Fruit fly (Drosophila melanogaster) whole organism, embryonic: ENCODE measurements around the gene CG3534.

Source experiments
- Antp ChIP-seq: fragments of 200-800 bp; sonication (Bioruptor generic); optimal IDR thresholded peaks from 3 replicates; lab custom pipeline; 2016; ENCODE audit warnings: missing biosample characterization, missing genetic modification characterization
- B-H1 ChIP-seq: fragments of 200-800 bp; sonication (Bioruptor generic); IDR thresholded peaks from 3 replicates; pipeline ENCODE4 v1.3.6; 2022; ENCODE audit warnings: missing biosample characterization, missing genetic modification characterization
- CG11504 ChIP-seq: fragments of 200-800 bp; sonication (Bioruptor generic); optimal IDR thresholded peaks from 3 replicates; lab custom pipeline; 2019; ENCODE audit warnings: missing biosample characterization, mild to moderate bottlenecking, missing genetic modification characterization, moderate library complexity
- CG12104 ChIP-seq: fragments of 200-800 bp; sonication (Bioruptor generic); optimal IDR thresholded peaks from 3 replicates; lab custom pipeline; 2016; ENCODE audit warnings: missing biosample characterization, missing genetic modification characterization
- CG12236 ChIP-seq: fragments of 200-800 bp; sonication (Bioruptor generic); optimal IDR thresholded peaks from 2 replicates; lab custom pipeline; 2016; ENCODE audit warnings: missing biosample characterization, missing genetic modification characterization
- CG12769 ChIP-seq: fragments of 200-800 bp; sonication (Bioruptor generic); optimal IDR thresholded peaks from 2 replicates; lab custom pipeline; 2019; ENCODE audit warnings: missing biosample characterization, mild to moderate bottlenecking, missing genetic modification characterization, moderate library complexity
- CG13424 ChIP-seq: fragments of 200-800 bp; sonication (Bioruptor generic); optimal IDR thresholded peaks from 2 replicates; lab custom pipeline; 2019; ENCODE audit warnings: missing biosample characterization, mild to moderate bottlenecking, missing genetic modification characterization, moderate library complexity
- CG14965 ChIP-seq: fragments of 200-800 bp; sonication (Bioruptor generic); optimal IDR thresholded peaks from 2 replicates; lab custom pipeline; 2016; ENCODE audit warnings: missing biosample characterization, missing genetic modification characterization, borderline replicate concordance
- CG15696 ChIP-seq: fragments of 200-800 bp; sonication (Bioruptor generic); optimal IDR thresholded peaks from 2 replicates; lab custom pipeline; 2019; ENCODE audit warnings: missing biosample characterization, mild to moderate bottlenecking, missing genetic modification characterization, moderate library complexity
- CG1647 ChIP-seq: fragments of 200-800 bp; sonication (Bioruptor generic); optimal IDR thresholded peaks from 3 replicates; lab custom pipeline; 2016; ENCODE audit warnings: missing biosample characterization, missing genetic modification characterization
- CG16813 ChIP-seq: fragments of 200-800 bp; sonication (Bioruptor generic); IDR thresholded peaks from 3 replicates; pipeline ENCODE4 v1.3.6; 2022; ENCODE audit warnings: missing biosample characterization, missing genetic modification characterization; ENCODE audit not compliant: partially characterized antibody
- CG17186 ChIP-seq: fragments of 200-800 bp; sonication (Bioruptor generic); optimal IDR thresholded peaks from 3 replicates; lab custom pipeline; 2017; ENCODE audit warnings: missing biosample characterization, missing genetic modification reagents, missing genetic modification characterization
- CG17912 ChIP-seq: fragments of 200-800 bp; sonication (Bioruptor generic); optimal IDR thresholded peaks from 2 replicates; lab custom pipeline; 2018; ENCODE audit warnings: missing biosample characterization, mild to moderate bottlenecking, missing genetic modification characterization
- CG18011 ChIP-seq: fragments of 200-800 bp; sonication (Bioruptor generic); optimal IDR thresholded peaks from 2 replicates; lab custom pipeline; 2017; ENCODE audit warnings: missing biosample characterization, missing genetic modification characterization, mild to moderate bottlenecking, moderate library complexity, missing genotype
- CG18262 ChIP-seq: fragments of 200-800 bp; optimal IDR thresholded peaks from 3 replicates; lab custom pipeline; 2019; ENCODE audit warnings: missing biosample characterization, mild to moderate bottlenecking, missing genetic modification characterization, moderate library complexity
- CG2199 ChIP-seq: fragments of 200-800 bp; sonication (Bioruptor generic); IDR thresholded peaks from 3 replicates; pipeline ENCODE4 v1.3.6; 2022; ENCODE audit warnings: missing biosample characterization, missing genetic modification characterization
- CG6175 ChIP-seq: fragments of 200-800 bp; sonication (Bioruptor generic); IDR thresholded peaks from 3 replicates; pipeline ENCODE4 v1.3.6; 2022; ENCODE audit warnings: missing biosample characterization, missing genetic modification characterization
- CG7839 ChIP-seq: fragments of 200-800 bp; sonication (Bioruptor generic); optimal IDR thresholded peaks from 3 replicates; lab custom pipeline; 2018; ENCODE audit warnings: missing biosample characterization, mild to moderate bottlenecking, missing genetic modification characterization, moderate library complexity
- CG7987 ChIP-seq: fragments of 200-800 bp; sonication (Bioruptor generic); optimal IDR thresholded peaks from 2 replicates; lab custom pipeline; 2018; ENCODE audit warnings: missing biosample characterization, mild to moderate bottlenecking, missing genetic modification characterization, moderate library complexity
- CG8924 ChIP-seq: fragments of 200-800 bp; optimal IDR thresholded peaks from 3 replicates; lab custom pipeline; 2019; ENCODE audit warnings: missing biosample characterization, mild to moderate bottlenecking, missing genetic modification characterization, moderate library complexity
- CG9437 ChIP-seq: fragments of 200-800 bp; sonication (Bioruptor generic); optimal IDR thresholded peaks from 2 replicates; lab custom pipeline; 2018; ENCODE audit warnings: missing biosample characterization, mild to moderate bottlenecking, missing genetic modification characterization
- Dek ChIP-seq: fragments of 200-800 bp; sonication (Bioruptor generic); optimal IDR thresholded peaks from 3 replicates; lab custom pipeline; 2019; ENCODE audit warnings: missing biosample characterization, mild to moderate bottlenecking, missing genetic modification characterization, moderate library complexity
- Dfd ChIP-seq, 2 experiments: fragments of >200 bp; optimal IDR thresholded peaks; 2 replicates each; lab custom pipeline; 2017; ENCODE audit warnings: missing biosample characterization in 2 of 2, missing genetic modification characterization in 2 of 2
- Dip2 ChIP-seq: fragments of 200-800 bp; sonication (Bioruptor generic); IDR thresholded peaks from 2 replicates; pipeline ENCODE4 v1.3.6; 2022; ENCODE audit warnings: missing biosample characterization, missing genetic modification characterization
- Gug ChIP-seq: fragments of 200-800 bp; sonication (Bioruptor generic); IDR thresholded peaks from 4 replicates; pipeline ENCODE4 v1.3.6; 2022; ENCODE audit warnings: missing biosample characterization, missing genetic modification characterization
- HmgD ChIP-seq: fragments of 200-800 bp; sonication (Bioruptor generic); optimal IDR thresholded peaks from 3 replicates; lab custom pipeline; 2016; ENCODE audit warnings: missing biosample characterization, missing genetic modification characterization
- Lpt ChIP-seq: fragments of >200 bp; optimal IDR thresholded peaks from 2 replicates; lab custom pipeline; 2018; ENCODE audit warnings: missing biosample characterization, missing genetic modification characterization
- NfI ChIP-seq: fragments of 200-800 bp; sonication (Bioruptor generic); optimal IDR thresholded peaks from 3 replicates; lab custom pipeline; 2018; ENCODE audit warnings: missing biosample characterization, mild to moderate bottlenecking, missing genetic modification characterization, moderate library complexity
- Oli ChIP-seq: fragments of 200-800 bp; sonication (Bioruptor generic); optimal IDR thresholded peaks from 2 replicates; lab custom pipeline; 2018; ENCODE audit warnings: missing biosample characterization, mild to moderate bottlenecking, missing genetic modification characterization, moderate library complexity
- Optix ChIP-seq: fragments of 200-800 bp; sonication (Bioruptor generic); IDR thresholded peaks from 3 replicates; pipeline ENCODE4 v1.3.6; 2022; ENCODE audit warnings: missing biosample characterization, missing genetic modification characterization
- Ravus ChIP-seq: fragments of 200-800 bp; sonication (Bioruptor generic); IDR thresholded peaks from 2 replicates; pipeline ENCODE4 v1.3.6; 2022; ENCODE audit warnings: missing biosample characterization, missing genetic modification characterization
- YL-1 ChIP-seq: fragments of 200-800 bp; sonication (Bioruptor generic); optimal IDR thresholded peaks from 3 replicates; lab custom pipeline; 2017; ENCODE audit warnings: missing biosample characterization, mild to moderate bottlenecking, missing genetic modification characterization
- crc ChIP-seq: fragments of 200-800 bp; sonication (Bioruptor generic); optimal IDR thresholded peaks from 2 replicates; lab custom pipeline; 2016; ENCODE audit warnings: missing biosample characterization, missing genetic modification characterization
- crol ChIP-seq: fragments of 200-800 bp; sonication (Bioruptor generic); IDR thresholded peaks from 2 replicates; pipeline ENCODE4 v1.3.6; 2022; ENCODE audit warnings: missing biosample characterization, missing genetic modification characterization
- esg ChIP-seq: fragments of 200-800 bp; sonication (Bioruptor generic); conservative IDR thresholded peaks from 2 replicates; pipeline ENCODE4 v1.3.6; 2022; ENCODE audit warnings: missing biosample characterization, missing genetic modification characterization
- ewg ChIP-seq: fragments of 200-800 bp; sonication (Bioruptor generic); optimal IDR thresholded peaks from 3 replicates; lab custom pipeline; 2017; ENCODE audit warnings: mild to moderate bottlenecking, missing biosample characterization, missing genetic modification reagents, missing genetic modification characterization
- exex ChIP-seq: fragments of 200-800 bp; sonication (Bioruptor generic); optimal IDR thresholded peaks from 4 replicates; lab custom pipeline; 2018; ENCODE audit warnings: missing biosample characterization, mild to moderate bottlenecking, missing genetic modification characterization, moderate library complexity
- hb ChIP-seq: fragments of 200-800 bp; sonication (Bioruptor generic); IDR thresholded peaks from 3 replicates; pipeline ENCODE4 v1.3.6; 2022; ENCODE audit warnings: missing biosample characterization, missing genetic modification characterization; ENCODE audit not compliant: partially characterized antibody
- jumu ChIP-seq: fragments of 200-800 bp; sonication (Bioruptor generic); optimal IDR thresholded peaks from 3 replicates; lab custom pipeline; 2016; ENCODE audit warnings: missing biosample characterization, missing genetic modification characterization
- luna ChIP-seq: fragments of 200-800 bp; sonication (Bioruptor generic); optimal IDR thresholded peaks from 2 replicates; lab custom pipeline; 2016; ENCODE audit warnings: missing biosample characterization, missing genetic modification characterization
- mam ChIP-seq: fragments of 200-800 bp; sonication (Bioruptor generic); optimal IDR thresholded peaks from 3 replicates; lab custom pipeline; 2016; ENCODE audit warnings: missing biosample characterization, missing genetic modification characterization
- oc ChIP-seq: fragments of 200-800 bp; sonication (Bioruptor generic); optimal IDR thresholded peaks from 2 replicates; lab custom pipeline; 2018; ENCODE audit warnings: missing biosample characterization, mild to moderate bottlenecking, missing genetic modification characterization, moderate library complexity
- pum ChIP-seq: fragments of 200-800 bp; sonication (Bioruptor generic); optimal IDR thresholded peaks from 2 replicates; lab custom pipeline; 2016; ENCODE audit warnings: missing biosample characterization, missing genetic modification characterization
- pzg ChIP-seq: fragments of 200-800 bp; sonication (Bioruptor generic); optimal IDR thresholded peaks from 3 replicates; lab custom pipeline; 2018; ENCODE audit warnings: missing biosample characterization, mild to moderate bottlenecking, missing genetic modification characterization, moderate library complexity
- sens-2 ChIP-seq: fragments of 200-800 bp; sonication (Bioruptor generic); IDR thresholded peaks from 2 replicates; pipeline ENCODE4 v1.3.6; 2022; ENCODE audit warnings: missing biosample characterization, missing genetic modification characterization
- slou ChIP-seq: fragments of 200-800 bp; sonication (Bioruptor generic); optimal IDR thresholded peaks from 3 replicates; lab custom pipeline; 2016; ENCODE audit warnings: missing biosample characterization, missing genetic modification characterization
- so ChIP-seq: fragments of 200-800 bp; sonication (Bioruptor generic); IDR thresholded peaks from 3 replicates; pipeline ENCODE4 v1.3.6; 2022; ENCODE audit warnings: missing biosample characterization, missing genetic modification characterization
- sob ChIP-seq: fragments of 200-800 bp; sonication (Bioruptor generic); IDR thresholded peaks from 2 replicates; pipeline ENCODE4 v1.3.6; 2022; ENCODE audit warnings: missing biosample characterization, missing genetic modification characterization
- tin ChIP-seq: fragments of 200-800 bp; sonication (Bioruptor generic); optimal IDR thresholded peaks from 3 replicates; lab custom pipeline; 2016; ENCODE audit warnings: missing biosample characterization, missing genetic modification characterization
- unc-4 ChIP-seq: fragments of 200-800 bp; sonication (Bioruptor generic); IDR thresholded peaks from 2 replicates; pipeline ENCODE4 v1.3.6; 2022; ENCODE audit warnings: missing biosample characterization, missing genetic modification characterization; ENCODE audit not compliant: partially characterized antibody
- vvl ChIP-seq: fragments of 200-800 bp; sonication (Bioruptor generic); IDR thresholded peaks from 2 replicates; pipeline ENCODE4 v1.3.6; 2022; ENCODE audit warnings: missing biosample characterization, missing genetic modification characterization
- z ChIP-seq: fragments of 200-800 bp; sonication (Bioruptor generic); IDR thresholded peaks from 3 replicates; pipeline ENCODE4 v1.3.6; 2022; ENCODE audit warnings: missing biosample characterization, missing genetic modification characterization

The CG3534 gene

DNA sequence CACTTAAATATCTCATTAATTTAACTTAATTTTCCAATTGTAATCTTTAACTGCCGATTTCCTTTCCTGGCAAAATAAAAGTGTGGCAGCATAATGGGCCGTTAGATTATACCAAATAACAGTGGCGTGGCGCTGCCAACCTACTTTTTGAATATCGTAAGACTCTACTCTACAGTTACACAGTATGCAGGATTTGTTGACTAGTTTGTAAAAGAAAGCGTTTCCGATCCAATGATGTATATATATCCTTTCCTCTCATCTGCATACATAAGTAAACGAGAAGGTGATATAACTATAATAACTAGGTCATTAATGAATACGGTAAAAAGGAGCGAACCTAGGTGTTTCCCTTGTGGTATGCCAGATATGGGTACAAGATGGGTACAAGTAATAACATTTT is 4.5 kb upstream of the CG3534 start, which contains the start of gene EMC2B (continued):
- no peak for TF ChIP-seq CG14965 (GFP tag; lab: Kevin White, UChicago)
- TF ChIP-seq CG9437 (GFP tag; lab: Kevin White, UChicago) = peak; percentile 32
- TF ChIP-seq CG12769 (tag; lab: Kevin White, UChicago) = peak; percentile 37
- peak; percentile 30 for TF ChIP-seq CG8924 (tag; lab: Kevin White, UChicago)
- TF ChIP-seq esg = no peak
- TF ChIP-seq crol (GFP tag; lab: Robert Waterston, UW) = no peak
- peak; percentile 56 for TF ChIP-seq mam (GFP tag; lab: Kevin White, UChicago)
- TF ChIP-seq CG12236 (GFP tag; lab: Kevin White, UChicago) = no peak
- TF ChIP-seq Gug (GFP tag; lab: Robert Waterston, UW) = peak; percentile 43; the same call in 2 of the 4 replicates
- peak; percentile 71 for TF ChIP-seq pzg (GFP tag; lab: Kevin White, UChicago)
- no peak for TF ChIP-seq Dfd (GFP tag; optimal IDR thresholded peaks at IDR 0.05; lab: Kevin White, UChicago)
- TF ChIP-seq CG12104 (GFP tag; lab: Kevin White, UChicago) = no peak
- TF ChIP-seq jumu = peak; percentile 17
- TF ChIP-seq HmgD (GFP tag; lab: Kevin White, UChicago) = no peak
- TF ChIP-seq CG17186 = no peak
- peak; percentile 45 for TF ChIP-seq CG11504
- no peak for TF ChIP-seq B-H1 (GFP tag; lab: Robert Waterston, UW)
- TF ChIP-seq CG13424 (tag; lab: Kevin White, UChicago) = peak; percentile 43
- peak; percentile 32 for TF ChIP-seq YL-1 (GFP tag; lab: Kevin White, UChicago)
- no peak for TF ChIP-seq unc-4
- no peak for TF ChIP-seq Lpt (GFP tag; lab: Kevin White, UChicago)
- no peak for TF ChIP-seq luna (GFP tag; lab: Kevin White, UChicago)
- no peak for TF ChIP-seq Dip2 (GFP tag; lab: Robert Waterston, UW)
- TF ChIP-seq tin (GFP tag; lab: Kevin White, UChicago) = peak; percentile 23
- TF ChIP-seq oc (tag; lab: Kevin White, UChicago) = no peak
- TF ChIP-seq ewg (GFP tag; lab: Kevin White, UChicago) = no peak
- no peak for TF ChIP-seq sens-2 (GFP tag; lab: Robert Waterston, UW)
- TF ChIP-seq vvl (GFP tag; lab: Robert Waterston, UW) = no peak
- TF ChIP-seq CG2199 (GFP tag; lab: Robert Waterston, UW) = no peak
- peak; percentile 8 for TF ChIP-seq CG18262 (tag; lab: Kevin White, UChicago)
- peak; percentile 36 for TF ChIP-seq NfI (GFP tag; lab: Kevin White, UChicago)
- peak; percentile 40 for TF ChIP-seq Dek (tag; lab: Kevin White, UChicago)
- peak; percentile 65 for TF ChIP-seq pum (GFP tag; lab: Kevin White, UChicago)
- no peak for TF ChIP-seq CG18011
- TF ChIP-seq CG1647 = no peak
- TF ChIP-seq sob (GFP tag; lab: Robert Waterston, UW) = no peak
- TF ChIP-seq Ravus (GFP tag; lab: Robert Waterston, UW) = no peak
- TF ChIP-seq CG6175 (GFP tag; lab: Robert Waterston, UW) = no peak
- peak; percentile 5 for TF ChIP-seq CG15696 (tag; lab: Kevin White, UChicago)
- TF ChIP-seq CG16813 (GFP tag; lab: Robert Waterston, UW) = no peak
- peak; percentile 59 for TF ChIP-seq CG7839 (tag; lab: Kevin White, UChicago)
- no peak for TF ChIP-seq hb (GFP tag; lab: Robert Waterston, UW)
- peak; percentile 52 for TF ChIP-seq Antp (GFP tag; lab: Kevin White, UChicago)
- TF ChIP-seq crc (GFP tag; lab: Kevin White, UChicago) = no peak
- TF ChIP-seq Optix = no peak
- no peak for TF ChIP-seq z (GFP tag; lab: Robert Waterston, UW)
- TF ChIP-seq Oli (tag; lab: Kevin White, UChicago) = peak; percentile 34
- no peak for TF ChIP-seq CG7987 (GFP tag; lab: Kevin White, UChicago)
- no peak for TF ChIP-seq so (GFP tag; lab: Robert Waterston, UW)
- TF ChIP-seq exex (tag; lab: Kevin White, UChicago) = no peak
- peak; percentile 40 for TF ChIP-seq CG17912 (GFP tag; lab: Kevin White, UChicago)
- no peak for TF ChIP-seq slou (GFP tag; lab: Kevin White, UChicago)
